Fruit fly (Drosophila melanogaster): Measurements from ENCODE around the gene TfIIB.
A peak's percentile ranks its signal among the peaks of the same experiment; 100 is the strongest.

TfIIB gene

DNA sequence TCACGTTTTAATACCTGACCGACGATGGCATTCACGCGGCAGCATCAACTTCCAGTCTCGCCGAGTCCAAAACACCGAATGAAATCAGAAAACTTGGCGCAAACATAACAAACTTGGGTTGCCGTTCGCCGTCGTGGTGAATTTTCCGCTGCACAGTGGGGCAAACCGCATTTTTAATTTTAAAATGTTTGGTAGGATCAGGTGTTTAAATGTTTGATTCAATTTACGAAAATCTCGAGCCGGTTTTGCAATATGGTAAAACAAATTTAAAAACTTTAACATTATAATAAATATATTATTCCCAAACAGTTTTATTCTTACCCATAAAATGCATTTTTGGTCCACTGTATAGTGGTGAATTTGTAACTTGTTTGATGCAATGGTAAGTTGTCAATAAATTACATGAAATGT, 43.1 kb downstream of the TfIIB start, which contains the start of gene RluA-1 (continued):
- peak; percentile 94 for TF ChIP-seq gro (GFP tag; optimal IDR thresholded peaks at IDR 0.05)
- TF ChIP-seq row (GFP tag; IDR thresholded peaks at IDR 0.05) = peak; percentile 99
- peak; percentile 97 for TF ChIP-seq CG9215 (GFP tag; IDR thresholded peaks at IDR 0.05)
- TF ChIP-seq pfk (GFP tag; optimal IDR thresholded peaks at IDR 0.05) = peak; percentile 65
- TF ChIP-seq CG6689 (GFP tag; IDR thresholded peaks at IDR 0.05) = peak; percentile 99
- TF ChIP-seq CG1647 (GFP tag; optimal IDR thresholded peaks at IDR 0.05) = peak; percentile 96
- TF ChIP-seq CG7839 (tag; optimal IDR thresholded peaks at IDR 0.05) = peak; percentile 99
- TF ChIP-seq CG6683 (GFP tag; optimal IDR thresholded peaks at IDR 0.05) = peak; percentile 98
- peak; percentile 99 for TF ChIP-seq CG1602 (GFP tag; optimal IDR thresholded peaks at IDR 0.05)
- TF ChIP-seq CG11504 (tag; optimal IDR thresholded peaks at IDR 0.05) = peak; percentile 96
- peak; percentile 52; the same call in 1 of the 2 replicates for TF ChIP-seq bbx (GFP tag; IDR thresholded peaks at IDR 0.05; ENCODE audit: partially characterized antibody)
- TF ChIP-seq CG30403 (GFP tag; optimal IDR thresholded peaks at IDR 0.05) = peak; percentile 99
- TF ChIP-seq pho (GFP tag; optimal IDR thresholded peaks at IDR 0.05) = peak; percentile 92
- peak; percentile 98 for TF ChIP-seq CG2889 (GFP tag; IDR thresholded peaks at IDR 0.05)
- peak; percentile 88 for TF ChIP-seq MESR4 (GFP tag; optimal IDR thresholded peaks at IDR 0.05)
- peak; percentile 91 for TF ChIP-seq ap (GFP tag; IDR thresholded peaks at IDR 0.05)
- TF ChIP-seq tll (GFP tag; optimal IDR thresholded peaks at IDR 0.05) = peak in 1 of 2 experiments; percentile 85
- peak; percentile 99 for TF ChIP-seq CG32772 (GFP tag; IDR thresholded peaks at IDR 0.05)
- TF ChIP-seq nmo (GFP tag; optimal IDR thresholded peaks at IDR 0.05) = peak; percentile 100
- peak; percentile 92 for TF ChIP-seq abd-A (tag; optimal IDR thresholded peaks at IDR 0.05)
- TF ChIP-seq HmgD (GFP tag; optimal IDR thresholded peaks at IDR 0.05) = peak; percentile 53
- TF ChIP-seq CG12744 (GFP tag; optimal IDR thresholded peaks at IDR 0.05) = peak; percentile 93
- no peak; the same call in none of the 3 replicates for TF ChIP-seq CG16813 (GFP tag; IDR thresholded peaks at IDR 0.05; ENCODE audit: partially characterized antibody)
- peak; percentile 98 for TF ChIP-seq CG12769 (tag; optimal IDR thresholded peaks at IDR 0.05)
- peak in 1 of 3 experiments; percentile 99 for TF ChIP-seq lola (GFP tag; optimal IDR thresholded peaks at IDR 0.05)
- peak; percentile 99 for TF ChIP-seq CG3065 (GFP tag; optimal IDR thresholded peaks at IDR 0.05)
- peak; percentile 88 for TF ChIP-seq CG8944 (GFP tag; optimal IDR thresholded peaks at IDR 0.05)
- peak; percentile 98 for TF ChIP-seq CG7372 (GFP tag; IDR thresholded peaks at IDR 0.05)
- peak; percentile 99 for TF ChIP-seq Blimp-1 (GFP tag; optimal IDR thresholded peaks at IDR 0.05)
- peak; percentile 99 for TF ChIP-seq CG4820 (GFP tag; optimal IDR thresholded peaks at IDR 0.05)
- TF ChIP-seq Bgb (GFP tag; IDR thresholded peaks at IDR 0.05; ENCODE audit: partially characterized antibody) = peak; percentile 53
- peak; percentile 99 for TF ChIP-seq bcd (GFP tag; optimal IDR thresholded peaks at IDR 0.05)
- peak; percentile 86 for TF ChIP-seq kay (GFP tag; optimal IDR thresholded peaks at IDR 0.05)
- TF ChIP-seq ttk (GFP tag; IDR thresholded peaks at IDR 0.05) = peak; percentile 99
- peak; percentile 94 for TF ChIP-seq jigr1 (GFP tag; IDR thresholded peaks at IDR 0.05)
- peak; percentile 99 for TF ChIP-seq Meics (GFP tag; optimal IDR thresholded peaks at IDR 0.05)
- TF ChIP-seq CG34376 (GFP tag; optimal IDR thresholded peaks at IDR 0.05) = peak; percentile 97
- TF ChIP-seq CG8478 (optimal IDR thresholded peaks at IDR 0.05) = no peak
- TF ChIP-seq hkb (optimal IDR thresholded peaks at IDR 0.05) = no peak
- TF ChIP-seq hkb (GFP tag; IDR thresholded peaks at IDR 0.05) = peak; percentile 100
- TF ChIP-seq Hand (GFP tag; optimal IDR thresholded peaks at IDR 0.05) = peak; percentile 96
- peak; percentile 95 for TF ChIP-seq CG8290 (GFP tag; optimal IDR thresholded peaks at IDR 0.05)
- peak; percentile 95 to 98 for TF ChIP-seq CG8290 (tag; optimal IDR thresholded peaks at IDR 0.05)
- TF ChIP-seq Hr78 (GFP tag; optimal IDR thresholded peaks at IDR 0.05) = peak in 1 of 2 experiments; percentile 96
- peak; percentile 100 for TF ChIP-seq CoRest (tag; optimal IDR thresholded peaks at IDR 0.05)
- TF ChIP-seq CG13424 (tag; optimal IDR thresholded peaks at IDR 0.05) = peak; percentile 100
- peak; percentile 98 for TF ChIP-seq CG15011 (GFP tag; optimal IDR thresholded peaks at IDR 0.05)
- TF ChIP-seq gt (GFP tag; IDR thresholded peaks at IDR 0.05) = peak; percentile 99
- peak; percentile 4 for TF ChIP-seq gfzf (GFP tag; optimal IDR thresholded peaks at IDR 0.05)
- no peak; the same call in none of the 2 replicates for TF ChIP-seq nerfin-2 (GFP tag; IDR thresholded peaks at IDR 0.05; ENCODE audit: partially characterized antibody)
